Comparison of ENCODE assay signal across 5 fruit fly cellular contexts in the genomic region with DNA sequence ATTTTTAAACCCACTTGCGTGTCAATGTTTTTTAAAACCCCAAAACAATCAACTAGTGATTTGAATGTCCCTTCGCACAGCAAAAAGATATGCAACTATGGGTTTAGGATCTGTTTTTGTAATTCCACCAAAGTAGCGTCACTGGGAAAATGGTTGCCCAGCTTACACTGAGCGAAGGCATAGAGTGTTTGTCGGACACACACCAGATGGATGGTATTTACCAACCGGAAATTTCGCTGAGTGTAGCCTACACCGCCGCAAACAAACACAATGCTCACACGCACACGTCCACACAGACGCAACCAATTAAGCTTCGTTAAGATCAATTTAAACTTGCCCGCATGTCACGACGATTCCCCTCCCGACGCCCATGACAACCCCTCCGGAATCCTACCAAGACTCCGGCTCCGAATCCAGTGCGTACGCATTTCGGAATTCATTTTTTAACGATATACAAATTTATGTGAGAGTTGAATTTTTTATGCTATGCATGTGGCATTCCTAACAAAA.
TF ChIP-seq lines count a peak whose summit lies in the region.

No protein-coding gene starts in this region.

- no peak for TF ChIP-seq CTCF in whole organism, embryonic (GFP tag; optimal IDR thresholded peaks at IDR 0.05; lab: Kevin White, UChicago)

TF ChIP-seq in whole organism, adult, 20 proteins besides CTCF, POLR2A, EP300 and RAD21:
- TF ChIP-seq bab1 (GFP tag; optimal IDR thresholded peaks at IDR 0.05; lab: Kevin White, UChicago) (no peak), CG12768 (GFP tag; optimal IDR thresholded peaks at IDR 0.05; lab: Kevin White, UChicago) (peak; percentile 40), cic (GFP tag; optimal IDR thresholded peaks at IDR 0.05; lab: Kevin White, UChicago) (no peak), Clk (GFP tag; optimal IDR thresholded peaks at IDR 0.05; lab: Kevin White, UChicago) (no peak), CG5204 (GFP tag; optimal IDR thresholded peaks at IDR 0.05; lab: Kevin White, UChicago) (no peak)

TF ChIP-seq in whole organism, embryonic, 481 proteins besides CTCF, POLR2A, EP300 and RAD21 (continues in another document):
- TF ChIP-seq NFAT (GFP tag; IDR thresholded peaks at IDR 0.05; lab: Robert Waterston, UW) (peak; percentile 47; the same call in 1 of the 2 replicates), insv (GFP tag; optimal IDR thresholded peaks at IDR 0.05; lab: Kevin White, UChicago) (no peak), Atf6 (GFP tag; IDR thresholded peaks at IDR 0.05; lab: Robert Waterston, UW) (peak; percentile 45; the same call in 1 of the 2 replicates), ranshi (GFP tag; IDR thresholded peaks at IDR 0.05; lab: Robert Waterston, UW) (0 out of 2 replicates have a peak, but pooled peaks have one; percentile 21), CG1233 (GFP tag; optimal IDR thresholded peaks at IDR 0.05; lab: Kevin White, UChicago) (no peak), Med (GFP tag; lab: Kevin White, UChicago) (peak; percentile 56), CG32532 (GFP tag; IDR thresholded peaks at IDR 0.05; lab: Robert Waterston, UW) (peak; percentile 58; the same call in 1 of the 2 replicates), Atf-2 (GFP tag; optimal IDR thresholded peaks at IDR 0.05; lab: Kevin White, UChicago) (no peak), Rfx (GFP tag; IDR thresholded peaks at IDR 0.05; lab: Robert Waterston, UW) (peak; percentile 31; the same call in 1 of the 2 replicates), HLH3B (GFP tag; IDR thresholded peaks at IDR 0.05; lab: Robert Waterston, UW) (0 out of 2 replicates have a peak, but pooled peaks have one; percentile 21), CG1832 (GFP tag; optimal IDR thresholded peaks at IDR 0.05; lab: Kevin White, UChicago) (no peak), CG6765 (GFP tag; optimal IDR thresholded peaks at IDR 0.05; lab: Kevin White, UChicago) (no peak), CG34224 (GFP tag; IDR thresholded peaks at IDR 0.05; lab: Robert Waterston, UW; ENCODE audit: partially characterized antibody) (no peak), Stat92E (GFP tag; optimal IDR thresholded peaks at IDR 0.05; lab: Kevin White, UChicago) (no peak), fru (optimal IDR thresholded peaks at IDR 0.05; lab: Kevin White, UChicago) (no peak), inv (GFP tag; IDR thresholded peaks at IDR 0.05; lab: Robert Waterston, UW; ENCODE audit: partially characterized antibody) (no peak), phol (tag; optimal IDR thresholded peaks at IDR 0.05; lab: Kevin White, UChicago) (no peak), tup (GFP tag; optimal IDR thresholded peaks at IDR 0.05; lab: Kevin White, UChicago) (no peak), sd (tag; optimal IDR thresholded peaks at IDR 0.05; lab: Kevin White, UChicago) (no peak)

TF ChIP-seq in whole organism, prepupa, 60 proteins besides CTCF, POLR2A, EP300 and RAD21:
- TF ChIP-seq CG11294 (GFP tag; IDR thresholded peaks at IDR 0.05; lab: Robert Waterston, UW) (no peak), svp (GFP tag; lab: Kevin White, UChicago) (peak; percentile 44), Eip78C (GFP tag; lab: Kevin White, UChicago) (peak; percentile 66), CG4318 (GFP tag; optimal IDR thresholded peaks at IDR 0.05; lab: Kevin White, UChicago) (no peak)

TF ChIP-seq in whole organism, pupa, 21 proteins besides CTCF, POLR2A, EP300 and RAD21:
- no peak for TF ChIP-seq EcR (GFP tag; optimal IDR thresholded peaks at IDR 0.05; lab: Kevin White, UChicago)
- TF ChIP-seq Pif1A (GFP tag; optimal IDR thresholded peaks at IDR 0.05; lab: Kevin White, UChicago) = no peak
- no peak for TF ChIP-seq CG13204 (GFP tag; optimal IDR thresholded peaks at IDR 0.05; lab: Kevin White, UChicago)
- no peak for TF ChIP-seq fd96Ca (GFP tag; IDR thresholded peaks at IDR 0.05; lab: Robert Waterston, UW)
- no peak for TF ChIP-seq CG8301 (tag; optimal IDR thresholded peaks at IDR 0.05; lab: Kevin White, UChicago)
- peak; percentile 29; the same call in 1 of the 2 replicates for TF ChIP-seq Ets98B (GFP tag; IDR thresholded peaks at IDR 0.05; lab: Robert Waterston, UW)
- TF ChIP-seq CG17806 (tag; optimal IDR thresholded peaks at IDR 0.05; lab: Kevin White, UChicago) = no peak

TF ChIP-seq in whole organism, wandering third instar larva, 38 proteins besides CTCF, POLR2A, EP300 and RAD21:
- TF ChIP-seq lola (GFP tag; optimal IDR thresholded peaks at IDR 0.05; lab: Kevin White, UChicago) (no peak), CG9705 (GFP tag; optimal IDR thresholded peaks at IDR 0.05; lab: Kevin White, UChicago) (no peak), rgr (GFP tag; optimal IDR thresholded peaks at IDR 0.05; lab: Kevin White, UChicago) (peak; percentile 3), br (GFP tag; optimal IDR thresholded peaks at IDR 0.05; lab: Kevin White, UChicago) (no peak), brk (GFP tag; optimal IDR thresholded peaks at IDR 0.05; lab: Kevin White, UChicago) (no peak), foxo (GFP tag; optimal IDR thresholded peaks at IDR 0.05; lab: Kevin White, UChicago) (peak in 1 of 2 experiments; percentile 9), usp (GFP tag; optimal IDR thresholded peaks at IDR 0.05; lab: Kevin White, UChicago) (no peak), sage (GFP tag; optimal IDR thresholded peaks at IDR 0.05; lab: Kevin White, UChicago) (no peak), Vsx2 (GFP tag; optimal IDR thresholded peaks at IDR 0.05; lab: Kevin White, UChicago; ENCODE audit: partially characterized antibody) (no peak), Mio (GFP tag; optimal IDR thresholded peaks at IDR 0.05; lab: Kevin White, UChicago) (no peak), Dfd (GFP tag; optimal IDR thresholded peaks at IDR 0.05; lab: Kevin White, UChicago) (no peak), GATAd (GFP tag; optimal IDR thresholded peaks at IDR 0.05; lab: Kevin White, UChicago) (no peak)
